Worm (Caenorhabditis elegans) whole organism, L4 larva: ENCODE data around the gene C26H9A.3.

Experiments
- R02D3.7 ChIP-seq: fragments of 150-350 bp; sonication (generic microtip); optimal IDR thresholded peaks from 3 replicates; lab custom pipeline; 2014; ENCODE audit warnings: missing biosample characterization, missing genetic modification characterization
- dpl-1 ChIP-seq: fragments of 150-350 bp; optimal IDR thresholded peaks from 2 replicates; lab custom pipeline; 2014; ENCODE audit warnings: missing biosample characterization, missing genetic modification reagents, missing genetic modification characterization
- duxl-1 ChIP-seq: sonication (generic microtip); optimal IDR thresholded peaks from 2 replicates; lab custom pipeline; 2016; ENCODE audit warnings: mild to moderate bottlenecking, missing genetic modification characterization, moderate library complexity, missing compliant biosample characterization; ENCODE audit not compliant: poor library complexity
- hlh-11 ChIP-seq: fragments of 200-800 bp; sonication (Bioruptor generic); optimal IDR thresholded peaks from 2 replicates; lab custom pipeline; 2018; ENCODE audit warnings: mild to moderate bottlenecking, missing genetic modification characterization, missing compliant biosample characterization
- lin-13 ChIP-seq: fragments of 150-350 bp; optimal IDR thresholded peaks from 2 replicates; lab custom pipeline; 2014; ENCODE audit warnings: missing biosample characterization, missing genetic modification reagents, missing genetic modification characterization
- lin-38 ChIP-seq: fragments of 200-800 bp; sonication (Bioruptor generic); IDR thresholded peaks from 2 replicates; pipeline ENCODE4 v1.3.6; 2022; ENCODE audit warnings: missing genetic modification reagents, missing genetic modification characterization, missing compliant biosample characterization
- lir-3 ChIP-seq: sonication (generic microtip); optimal IDR thresholded peaks from 2 replicates; lab custom pipeline; 2016; ENCODE audit warnings: mild to moderate bottlenecking, missing genetic modification characterization, missing compliant biosample characterization
- nhr-237 ChIP-seq: sonication (generic microtip); optimal IDR thresholded peaks from 2 replicates; lab custom pipeline; 2017; ENCODE audit warnings: missing biosample characterization, missing genetic modification characterization
- nhr-28 ChIP-seq: fragments of 150-350 bp; optimal IDR thresholded peaks from 2 replicates; lab custom pipeline; 2014; ENCODE audit warnings: missing biosample characterization, missing genetic modification characterization
- skn-1 ChIP-seq: fragments of 150-350 bp; optimal IDR thresholded peaks from 2 replicates; lab custom pipeline; 2014; ENCODE audit warnings: missing biosample characterization, missing genetic modification characterization
- unc-130 ChIP-seq: sonication (generic microtip); optimal IDR thresholded peaks from 2 replicates; lab custom pipeline; 2016; ENCODE audit warnings: missing genetic modification reagents, missing genetic modification characterization, missing compliant biosample characterization

DNA sequence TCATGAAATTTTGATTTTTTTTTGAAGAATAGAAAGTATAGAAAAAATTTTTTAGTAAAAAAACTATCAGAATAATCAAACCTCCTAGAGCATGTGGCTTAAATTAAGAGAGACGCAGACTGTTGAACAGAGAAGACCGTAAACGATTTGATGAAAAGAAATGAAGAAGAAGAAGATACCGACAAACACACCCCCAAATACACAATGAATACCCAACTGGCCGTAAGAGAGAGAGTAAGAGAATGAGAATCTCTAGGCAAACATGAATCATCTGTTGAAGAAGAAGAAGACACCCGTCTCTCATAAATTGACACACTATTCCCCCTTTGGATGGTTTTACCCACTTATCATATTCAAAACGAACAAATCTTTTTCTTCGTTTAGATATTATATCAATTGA is 5.4 kb downstream of the C26H9A.3 start:
- TF ChIP-seq nhr-237 = no peak
- TF ChIP-seq hlh-11 (tag; lab: Kevin White, UChicago) = no peak
- TF ChIP-seq unc-130 = no peak
- TF ChIP-seq nhr-28 = peak; percentile 40
- TF ChIP-seq lin-38 = no peak
- no peak for TF ChIP-seq lir-3 (tag; lab: Kevin White, UChicago)
- no peak for TF ChIP-seq R02D3.7 (tag; lab: Kevin White, UChicago)
- no peak for TF ChIP-seq duxl-1 (tag; lab: Kevin White, UChicago)
- no peak for TF ChIP-seq dpl-1 (GFP tag; lab: Kevin White, UChicago)
- TF ChIP-seq skn-1 (tag; lab: Kevin White, UChicago) = no peak
- no peak for TF ChIP-seq lin-13 (GFP tag; lab: Kevin White, UChicago)
